Fruit fly (Drosophila melanogaster) whole organism, embryonic: ENCODE results near the gene rogdi.

ENCODE experiments used
- Awh ChIP-seq: fragments of 200-800 bp; sonication (Bioruptor generic); IDR thresholded peaks from 2 replicates; pipeline ENCODE4, ENCODE4 v1.3.6; 2022; ENCODE audit warnings: missing biosample characterization, missing genetic modification characterization
- CG12391 ChIP-seq: fragments of 200-800 bp; sonication (Bioruptor generic); optimal IDR thresholded peaks from 3 replicates; lab custom pipeline; 2018; ENCODE audit warnings: missing biosample characterization, mild to moderate bottlenecking, missing genetic modification characterization, moderate library complexity
- CG13296 ChIP-seq: fragments of 200-800 bp; sonication (Bioruptor generic); optimal IDR thresholded peaks from 3 replicates; lab custom pipeline; 2018; ENCODE audit warnings: missing biosample characterization, mild to moderate bottlenecking, missing genetic modification characterization
- CG15601 ChIP-seq: fragments of 200-800 bp; sonication (Bioruptor generic); optimal IDR thresholded peaks from 3 replicates; lab custom pipeline; 2019; ENCODE audit warnings: missing biosample characterization, mild to moderate bottlenecking, missing genetic modification characterization, moderate library complexity
- CG1602 ChIP-seq: fragments of 200-800 bp; sonication (Bioruptor generic); optimal IDR thresholded peaks from 3 replicates; lab custom pipeline; 2016; ENCODE audit warnings: missing biosample characterization, missing genetic modification characterization
- CG17328 ChIP-seq: fragments of 200-800 bp; sonication (Bioruptor generic); IDR thresholded peaks from 2 replicates; pipeline ENCODE4 v1.3.6; 2022; ENCODE audit warnings: missing biosample characterization, missing genetic modification characterization
- CG17568 ChIP-seq: fragments of 200-800 bp; sonication (Bioruptor generic); optimal IDR thresholded peaks from 2 replicates; lab custom pipeline; 2018; ENCODE audit warnings: missing biosample characterization, mild to moderate bottlenecking, missing genetic modification characterization, moderate library complexity
- CG18599 ChIP-seq: fragments of 200-800 bp; sonication (Bioruptor generic); optimal IDR thresholded peaks from 3 replicates; lab custom pipeline; 2017; ENCODE audit warnings: missing biosample characterization, missing genetic modification characterization, mild to moderate bottlenecking, moderate library complexity, missing genetic modification reagents
- CG18619 ChIP-seq: fragments of 200-800 bp; sonication (Bioruptor generic); optimal IDR thresholded peaks from 3 replicates; lab custom pipeline; 2017; ENCODE audit warnings: missing biosample characterization, mild to moderate bottlenecking, missing genetic modification characterization
- CG2202 ChIP-seq: fragments of 200-800 bp; sonication (Bioruptor generic); optimal IDR thresholded peaks from 2 replicates; lab custom pipeline; 2018; ENCODE audit warnings: missing biosample characterization, mild to moderate bottlenecking, missing genetic modification characterization
- CG3726 ChIP-seq: fragments of 200-800 bp; sonication (Bioruptor generic); IDR thresholded peaks from 3 replicates; pipeline ENCODE4, ENCODE4 v1.3.6; 2022; ENCODE audit warnings: missing biosample characterization, missing genetic modification characterization
- CG3838 ChIP-seq: fragments of 200-800 bp; sonication (Bioruptor generic); optimal IDR thresholded peaks from 3 replicates; lab custom pipeline; 2016; ENCODE audit warnings: missing biosample characterization, missing genetic modification characterization
- CG4328 ChIP-seq: fragments of 200-800 bp; sonication (Bioruptor generic); optimal IDR thresholded peaks from 3 replicates; lab custom pipeline; 2017; ENCODE audit warnings: missing biosample characterization, missing genetic modification reagents, missing genetic modification characterization
- CG4404 ChIP-seq: fragments of 200-800 bp; sonication (Bioruptor generic); IDR thresholded peaks from 2 replicates; pipeline ENCODE4 v1.3.6; 2022; ENCODE audit warnings: missing biosample characterization, missing genetic modification characterization
- CG6813 ChIP-seq: fragments of 200-800 bp; sonication (Bioruptor generic); optimal IDR thresholded peaks from 2 replicates; lab custom pipeline; 2017; ENCODE audit warnings: missing biosample characterization, missing genetic modification characterization, mild to moderate bottlenecking, moderate library complexity, missing genetic modification reagents
- CG7357 ChIP-seq: fragments of 200-800 bp; sonication (Bioruptor generic); IDR thresholded peaks from 3 replicates; pipeline ENCODE4 v1.3.6; 2022; ENCODE audit warnings: missing biosample characterization, missing genetic modification characterization
- CG7928 ChIP-seq: fragments of 200-800 bp; sonication (Bioruptor generic); optimal IDR thresholded peaks from 2 replicates; lab custom pipeline; 2017; ENCODE audit warnings: missing biosample characterization, mild to moderate bottlenecking, missing genetic modification characterization
- D ChIP-seq, 2 experiments: fragments of 200-800 bp in 1 of 2; fragments of >200 bp in 1 of 2; sonication (Bioruptor generic) in 1 of 2; optimal IDR thresholded peaks; 2 replicates in 1 of 2; 3 replicates in 1 of 2; lab custom pipeline; 2017; ENCODE audit warnings: mild to moderate bottlenecking in 1 of 2, missing biosample characterization in 1 of 2, missing genetic modification characterization in 1 of 2, missing genetic modification reagents in 1 of 2
- Dbx ChIP-seq: fragments of 200-800 bp; sonication (Bioruptor generic); IDR thresholded peaks from 3 replicates; pipeline ENCODE4 v1.3.6; 2022; ENCODE audit warnings: missing biosample characterization, missing genetic modification characterization
- Hey ChIP-seq: fragments of 200-800 bp; sonication (Bioruptor generic); optimal IDR thresholded peaks from 3 replicates; lab custom pipeline; 2018; ENCODE audit warnings: missing biosample characterization, mild to moderate bottlenecking, missing genetic modification characterization
- Meics ChIP-seq: fragments of 200-800 bp; sonication (Bioruptor generic); optimal IDR thresholded peaks from 2 replicates; lab custom pipeline; 2017; ENCODE audit warnings: missing biosample characterization, mild to moderate bottlenecking, missing genetic modification characterization
- Myb ChIP-seq: fragments of 200-800 bp; sonication (Bioruptor generic); optimal IDR thresholded peaks from 2 replicates; lab custom pipeline; 2016; ENCODE audit warnings: missing biosample characterization, missing genetic modification characterization
- Ptx1 ChIP-seq: fragments of 200-800 bp; sonication (Bioruptor generic); IDR thresholded peaks from 2 replicates; pipeline ENCODE4 v1.3.6; 2022; ENCODE audit warnings: missing biosample characterization, missing genetic modification characterization
- Rx ChIP-seq: fragments of 200-800 bp; sonication (Bioruptor generic); IDR thresholded peaks from 2 replicates; pipeline ENCODE4 v1.3.6; 2022; ENCODE audit warnings: missing biosample characterization, missing genetic modification characterization
- Sox100B ChIP-seq: fragments of 200-800 bp; sonication (Bioruptor generic); optimal IDR thresholded peaks from 3 replicates; lab custom pipeline; 2018; ENCODE audit warnings: missing biosample characterization, mild to moderate bottlenecking, missing genetic modification characterization
- Xrp1 ChIP-seq: fragments of 200-800 bp; sonication (Bioruptor generic); IDR thresholded peaks from 2 replicates; pipeline ENCODE4 v1.3.6; 2022; ENCODE audit warnings: missing biosample characterization, missing genetic modification characterization
- amos ChIP-seq: fragments of 200-800 bp; sonication (Bioruptor generic); IDR thresholded peaks from 2 replicates; pipeline ENCODE4 v1.3.6; 2022; ENCODE audit warnings: missing biosample characterization, missing genetic modification characterization; ENCODE audit not compliant: partially characterized antibody
- ara ChIP-seq: fragments of 200-800 bp; sonication (Bioruptor generic); IDR thresholded peaks from 2 replicates; pipeline ENCODE4 v1.3.6; 2022; ENCODE audit warnings: missing biosample characterization, missing genetic modification characterization
- bcd ChIP-seq: fragments of 200-800 bp; sonication (Bioruptor generic); optimal IDR thresholded peaks from 2 replicates; lab custom pipeline; 2017; ENCODE audit warnings: missing biosample characterization, mild to moderate bottlenecking, missing genetic modification characterization
- dan ChIP-seq: fragments of 200-800 bp; sonication (Bioruptor generic); IDR thresholded peaks from 2 replicates; pipeline ENCODE4 v1.3.6; 2022; ENCODE audit warnings: missing biosample characterization, missing genetic modification characterization
- esg ChIP-seq: fragments of 200-800 bp; sonication (Bioruptor generic); conservative IDR thresholded peaks from 2 replicates; pipeline ENCODE4 v1.3.6; 2022; ENCODE audit warnings: missing biosample characterization, missing genetic modification characterization
- fd96Cb ChIP-seq: fragments of 200-800 bp; sonication (Bioruptor generic); optimal IDR thresholded peaks from 2 replicates; lab custom pipeline; 2018; ENCODE audit warnings: missing biosample characterization, mild to moderate bottlenecking, missing genetic modification characterization, moderate library complexity
- ftz-f1 ChIP-seq: fragments of 200-800 bp; sonication (Bioruptor generic); optimal IDR thresholded peaks from 2 replicates; lab custom pipeline; 2016; ENCODE audit warnings: missing biosample characterization, missing genetic modification characterization
- gem ChIP-seq: fragments of 200-800 bp; sonication (Bioruptor generic); optimal IDR thresholded peaks from 2 replicates; lab custom pipeline; 2019; ENCODE audit warnings: missing biosample characterization, mild to moderate bottlenecking, missing genetic modification characterization, moderate library complexity
- gfzf ChIP-seq: fragments of 200-800 bp; sonication (Bioruptor generic); optimal IDR thresholded peaks from 2 replicates; lab custom pipeline; 2016; ENCODE audit warnings: missing biosample characterization, mild to moderate bottlenecking, missing genetic modification characterization, moderate library complexity
- kay ChIP-seq: fragments of 200-800 bp; sonication (Bioruptor generic); optimal IDR thresholded peaks from 2 replicates; lab custom pipeline; 2016; ENCODE audit warnings: missing biosample characterization, missing genetic modification characterization
- lmd ChIP-seq: fragments of 200-800 bp; sonication (Bioruptor generic); IDR thresholded peaks from 2 replicates; pipeline ENCODE4 v1.3.6; 2022; ENCODE audit warnings: missing biosample characterization, missing genetic modification characterization
- lov ChIP-seq, 2 experiments: fragments of 200-800 bp in 1 of 2; fragments of >200 bp in 1 of 2; sonication (Bioruptor generic) in 1 of 2; IDR thresholded peaks in 1 of 2; optimal IDR thresholded peaks in 1 of 2; 2 replicates in 1 of 2; 3 replicates in 1 of 2; pipeline versions ENCODE4 v1.3.6 to Lab custom; 2017 to 2022; ENCODE audit warnings: missing biosample characterization in 1 of 2, missing genetic modification characterization in 1 of 2
- mirr ChIP-seq: fragments of 200-800 bp; sonication (Bioruptor generic); optimal IDR thresholded peaks from 3 replicates; lab custom pipeline; 2018; ENCODE audit warnings: missing biosample characterization, mild to moderate bottlenecking, missing genetic modification characterization
- nau ChIP-seq: fragments of 200-800 bp; sonication (Bioruptor generic); optimal IDR thresholded peaks from 3 replicates; lab custom pipeline; 2017; ENCODE audit warnings: missing biosample characterization, mild to moderate bottlenecking, missing genetic modification characterization, missing genetic modification reagents
- nerfin-1 ChIP-seq: fragments of 200-800 bp; sonication (Bioruptor generic); optimal IDR thresholded peaks from 3 replicates; lab custom pipeline; 2019; ENCODE audit warnings: missing biosample characterization, mild to moderate bottlenecking, missing genetic modification characterization, moderate library complexity
- odd ChIP-seq: fragments of 200-800 bp; sonication (Bioruptor generic); optimal IDR thresholded peaks from 2 replicates; lab custom pipeline; 2017; ENCODE audit warnings: missing biosample characterization, mild to moderate bottlenecking, missing genetic modification characterization
- org-1 ChIP-seq: fragments of 200-800 bp; sonication (Bioruptor generic); optimal IDR thresholded peaks from 2 replicates; lab custom pipeline; 2017; ENCODE audit warnings: missing biosample characterization, missing genetic modification characterization
- otp ChIP-seq: fragments of 200-800 bp; sonication (Bioruptor generic); IDR thresholded peaks from 3 replicates; pipeline ENCODE4, ENCODE4 v1.3.6; 2022; ENCODE audit warnings: missing biosample characterization, missing genetic modification characterization
- pan ChIP-seq, 4 experiments: fragments of >200 bp in 3 of 4; fragments of 200-800 bp in 1 of 4; sonication (Bioruptor generic) in 1 of 4; optimal IDR thresholded peaks in 3 of 4; IDR thresholded peaks in 1 of 4; 2 replicates each; pipeline versions ENCODE4 v1.3.6 to Lab custom; 2017 to 2022; ENCODE audit warnings: missing biosample characterization in 2 of 4, missing genetic modification characterization in 2 of 4, mixed read lengths in 1 of 4
- sd ChIP-seq: fragments of 200-800 bp; sonication (Bioruptor generic); optimal IDR thresholded peaks from 3 replicates; lab custom pipeline; 2018; ENCODE audit warnings: missing biosample characterization, mild to moderate bottlenecking, missing genetic modification characterization, moderate library complexity
- vnd ChIP-seq: fragments of 200-800 bp; sonication (Bioruptor generic); IDR thresholded peaks from 3 replicates; pipeline ENCODE4 v1.3.6; 2022; ENCODE audit warnings: missing biosample characterization, missing genetic modification characterization; ENCODE audit not compliant: partially characterized antibody
- wek ChIP-seq: fragments of 200-800 bp; sonication (Bioruptor generic); optimal IDR thresholded peaks from 3 replicates; lab custom pipeline; 2018; ENCODE audit warnings: missing biosample characterization, mild to moderate bottlenecking, missing genetic modification characterization, moderate library complexity

The rogdi gene

dm6 chr3L:17004218-17004759 lies 45.0 kb upstream of the rogdi start (continued):
- TF ChIP-seq esg (GFP tag; lab: Robert Waterston, UW) (peak; percentile 92), gfzf (no peak), CG18599 (peak; percentile 91), CG3726 (GFP tag; lab: Robert Waterston, UW) (peak; percentile 76; the same call in 2 of the 3 replicates), Sox100B (peak; percentile 89), CG7928 (peak; percentile 29), gem (peak; percentile 94), kay (GFP tag; lab: Kevin White, UChicago) (peak; percentile 9), nau (peak; percentile 69), Awh (GFP tag; lab: Robert Waterston, UW) (peak; percentile 63), CG1602 (peak; percentile 68), Myb (GFP tag; lab: Kevin White, UChicago) (peak; percentile 80), CG12391 (tag; lab: Kevin White, UChicago) (peak; percentile 87), Dbx (GFP tag; lab: Robert Waterston, UW) (peak; percentile 83), CG6813 (GFP tag; lab: Kevin White, UChicago) (peak; percentile 60), otp (GFP tag; lab: Robert Waterston, UW) (no peak; the same call in 1 of the 3 replicates), ftz-f1 (GFP tag; lab: Kevin White, UChicago) (no peak), CG17328 (GFP tag; lab: Robert Waterston, UW) (peak; percentile 61), sd (tag; lab: Kevin White, UChicago) (no peak), CG7357 (GFP tag; lab: Robert Waterston, UW) (peak; percentile 83), Hey (tag; lab: Kevin White, UChicago) (no peak), odd (GFP tag; lab: Kevin White, UChicago) (peak; percentile 74), CG13296 (GFP tag; lab: Kevin White, UChicago) (peak; percentile 34), CG4404 (GFP tag; lab: Robert Waterston, UW) (peak; percentile 74), bcd (GFP tag; lab: Kevin White, UChicago) (peak; percentile 89), amos (no peak), lmd (GFP tag; lab: Robert Waterston, UW) (peak; percentile 92), CG3838 (GFP tag; lab: Kevin White, UChicago) (peak; percentile 76), Meics (GFP tag; lab: Kevin White, UChicago) (peak; percentile 85), Rx (GFP tag; lab: Robert Waterston, UW) (peak; percentile 80), CG17568 (GFP tag; lab: Kevin White, UChicago) (peak; percentile 72), vnd (GFP tag; lab: Robert Waterston, UW) (no peak), dan (GFP tag; lab: Robert Waterston, UW) (no peak), org-1 (peak; percentile 89), ara (GFP tag; lab: Robert Waterston, UW) (peak; percentile 31; the same call in 1 of the 2 replicates), CG15601 (tag; lab: Kevin White, UChicago) (peak; percentile 54), Xrp1 (GFP tag; lab: Robert Waterston, UW) (peak; percentile 78), nerfin-1 (peak; percentile 50), mirr (GFP tag; lab: Kevin White, UChicago) (peak; percentile 33), CG2202 (peak; percentile 1), Ptx1 (GFP tag; lab: Robert Waterston, UW) (peak; percentile 90), wek (GFP tag; lab: Kevin White, UChicago) (peak; percentile 38), CG18619 (GFP tag; lab: Kevin White, UChicago) (peak; percentile 88), D (optimal IDR thresholded peaks at IDR 0.05; lab: Kevin White, UChicago) (no peak), D (GFP tag; optimal IDR thresholded peaks at IDR 0.05; lab: Kevin White, UChicago) (peak; percentile 78), lov (optimal IDR thresholded peaks at IDR 0.05; lab: Kevin White, UChicago) (no peak), lov (GFP tag; IDR thresholded peaks at IDR 0.05; lab: Robert Waterston, UW) (no peak; the same call in 2 of the 3 replicates), fd96Cb (tag; lab: Kevin White, UChicago) (peak; percentile 92), CG4328 (peak; percentile 53), pan (optimal IDR thresholded peaks at IDR 0.05; lab: Kevin White, UChicago) (no peak), pan (GFP tag; optimal IDR thresholded peaks at IDR 0.05 in 1 of 2, IDR thresholded peaks at IDR 0.05 in 1 of 2) (peak in 1 of 2 experiments; percentile 89)
